Fruit fly (Drosophila melanogaster) whole organism, embryonic: ENCODE results near the gene CG33288.

ENCODE experiments used
- Bteb2 ChIP-seq: fragments of 200-800 bp; sonication (Bioruptor generic); optimal IDR thresholded peaks from 2 replicates; lab custom pipeline; 2016; ENCODE audit warnings: missing biosample characterization, missing genetic modification characterization
- CG1024 ChIP-seq: fragments of 200-800 bp; sonication (Bioruptor generic); IDR thresholded peaks from 2 replicates; pipeline ENCODE4 v1.3.6; 2022; ENCODE audit warnings: missing biosample characterization, missing genetic modification characterization
- CG10431 ChIP-seq: fragments of 200-800 bp; sonication (Bioruptor generic); optimal IDR thresholded peaks from 3 replicates; lab custom pipeline; 2018; ENCODE audit warnings: missing biosample characterization, mild to moderate bottlenecking, missing genetic modification characterization
- CG10959 ChIP-seq: fragments of 200-800 bp; sonication (Bioruptor generic); IDR thresholded peaks from 2 replicates; pipeline ENCODE4 v1.3.6; 2022; ENCODE audit warnings: missing biosample characterization, missing genetic modification characterization
- CG10979 ChIP-seq: fragments of 200-800 bp; sonication (Bioruptor generic); optimal IDR thresholded peaks from 2 replicates; lab custom pipeline; 2018; ENCODE audit warnings: missing biosample characterization, mild to moderate bottlenecking, missing genetic modification characterization, moderate library complexity
- CG11398 ChIP-seq: fragments of 200-800 bp; sonication (Bioruptor generic); optimal IDR thresholded peaks from 2 replicates; lab custom pipeline; 2016; ENCODE audit warnings: missing biosample characterization, missing genetic modification characterization
- CG11456 ChIP-seq: fragments of 200-800 bp; sonication (Bioruptor generic); IDR thresholded peaks from 3 replicates; pipeline ENCODE4 v1.3.6; 2022; ENCODE audit warnings: missing biosample characterization, missing genetic modification characterization
- CG11695 ChIP-seq: fragments of 200-800 bp; sonication (Bioruptor generic); IDR thresholded peaks from 3 replicates; pipeline ENCODE4 v1.3.6; 2022; ENCODE audit warnings: missing biosample characterization, missing genetic modification characterization
- CG12744 ChIP-seq: fragments of 200-800 bp; sonication (Bioruptor generic); optimal IDR thresholded peaks from 2 replicates; lab custom pipeline; 2016; ENCODE audit warnings: missing biosample characterization, missing genetic modification characterization
- CG12769 ChIP-seq: fragments of 200-800 bp; sonication (Bioruptor generic); optimal IDR thresholded peaks from 2 replicates; lab custom pipeline; 2019; ENCODE audit warnings: missing biosample characterization, mild to moderate bottlenecking, missing genetic modification characterization, moderate library complexity
- CG15011 ChIP-seq: fragments of 200-800 bp; sonication (Bioruptor generic); optimal IDR thresholded peaks from 3 replicates; lab custom pipeline; 2018; ENCODE audit warnings: missing biosample characterization, mild to moderate bottlenecking, missing genetic modification characterization
- CG15601 ChIP-seq: fragments of 200-800 bp; sonication (Bioruptor generic); optimal IDR thresholded peaks from 3 replicates; lab custom pipeline; 2019; ENCODE audit warnings: missing biosample characterization, mild to moderate bottlenecking, missing genetic modification characterization, moderate library complexity
- CG16863 ChIP-seq: fragments of 200-800 bp; sonication (Bioruptor generic); optimal IDR thresholded peaks from 3 replicates; lab custom pipeline; 2016; ENCODE audit warnings: missing biosample characterization, missing genetic modification characterization
- CG1792 ChIP-seq: fragments of 200-800 bp; sonication (Bioruptor generic); optimal IDR thresholded peaks from 2 replicates; lab custom pipeline; 2016; ENCODE audit warnings: missing biosample characterization, missing genetic modification characterization
- CG31441 ChIP-seq: fragments of 200-800 bp; sonication (Bioruptor generic); IDR thresholded peaks from 2 replicates; pipeline ENCODE4 v1.3.6; 2022; ENCODE audit warnings: missing biosample characterization, missing genetic modification characterization
- CG3726 ChIP-seq: fragments of 200-800 bp; sonication (Bioruptor generic); IDR thresholded peaks from 3 replicates; pipeline ENCODE4, ENCODE4 v1.3.6; 2022; ENCODE audit warnings: missing biosample characterization, missing genetic modification characterization
- CG5953 ChIP-seq: fragments of 200-800 bp; sonication (Bioruptor generic); IDR thresholded peaks from 2 replicates; pipeline ENCODE4 v1.3.6; 2022; ENCODE audit warnings: missing biosample characterization, missing genetic modification characterization
- CG6272 ChIP-seq: fragments of 200-800 bp; sonication (Bioruptor generic); IDR thresholded peaks from 2 replicates; pipeline ENCODE4 v1.3.6; 2022; ENCODE audit warnings: missing biosample characterization, missing genetic modification characterization
- CG7928 ChIP-seq: fragments of 200-800 bp; sonication (Bioruptor generic); optimal IDR thresholded peaks from 2 replicates; lab custom pipeline; 2017; ENCODE audit warnings: missing biosample characterization, mild to moderate bottlenecking, missing genetic modification characterization
- CG7963 ChIP-seq: fragments of 200-800 bp; sonication (Bioruptor generic); IDR thresholded peaks from 3 replicates; pipeline ENCODE4 v1.3.6; 2022; ENCODE audit warnings: missing biosample characterization, missing genetic modification characterization; ENCODE audit not compliant: partially characterized antibody
- Dip2 ChIP-seq: fragments of 200-800 bp; sonication (Bioruptor generic); IDR thresholded peaks from 2 replicates; pipeline ENCODE4 v1.3.6; 2022; ENCODE audit warnings: missing biosample characterization, missing genetic modification characterization
- E2f1 ChIP-seq: fragments of 200-800 bp; sonication (Bioruptor generic); IDR thresholded peaks from 2 replicates; pipeline ENCODE4 v1.3.6; 2022; ENCODE audit warnings: missing biosample characterization, missing genetic modification characterization
- HHEX ChIP-seq: fragments of 200-800 bp; sonication (Bioruptor generic); optimal IDR thresholded peaks from 3 replicates; lab custom pipeline; 2017; ENCODE audit warnings: missing biosample characterization, mild to moderate bottlenecking, missing genetic modification characterization, missing genetic modification reagents
- HLH4C ChIP-seq: fragments of 200-800 bp; sonication (Bioruptor generic); IDR thresholded peaks from 3 replicates; pipeline ENCODE4 v1.3.6; 2022; ENCODE audit warnings: missing biosample characterization, missing genetic modification characterization; ENCODE audit not compliant: partially characterized antibody
- Hand ChIP-seq: fragments of 200-800 bp; sonication (Bioruptor generic); optimal IDR thresholded peaks from 2 replicates; lab custom pipeline; 2017; ENCODE audit warnings: mild to moderate bottlenecking, missing biosample characterization, missing genetic modification reagents, missing genetic modification characterization
- MESR4 ChIP-seq: fragments of 200-800 bp; sonication (Bioruptor generic); optimal IDR thresholded peaks from 2 replicates; lab custom pipeline; 2018; ENCODE audit warnings: missing biosample characterization, mild to moderate bottlenecking, missing genetic modification characterization, moderate library complexity
- Med ChIP-seq: fragments of 200-800 bp; sonication (Bioruptor generic); peaks from one replicate; lab custom pipeline; 2016; ENCODE audit warnings: missing biosample characterization, missing genetic modification characterization, mild to moderate bottlenecking, inconsistent platforms, moderate library complexity
- NFAT ChIP-seq: fragments of 200-800 bp; sonication (Bioruptor generic); IDR thresholded peaks from 2 replicates; pipeline ENCODE4 v1.3.6; 2022; ENCODE audit warnings: missing biosample characterization, missing genetic modification characterization
- Ptx1 ChIP-seq: fragments of 200-800 bp; sonication (Bioruptor generic); IDR thresholded peaks from 2 replicates; pipeline ENCODE4 v1.3.6; 2022; ENCODE audit warnings: missing biosample characterization, missing genetic modification characterization
- Usf ChIP-seq: fragments of 200-800 bp; sonication (Bioruptor generic); optimal IDR thresholded peaks from 2 replicates; lab custom pipeline; 2017; ENCODE audit warnings: missing genotype, missing biosample characterization, missing genetic modification characterization
- aop ChIP-seq: fragments of 200-800 bp; sonication (Bioruptor generic); IDR thresholded peaks from 2 replicates; pipeline ENCODE4 v1.3.6; 2022; ENCODE audit warnings: missing biosample characterization, missing genetic modification characterization
- ase ChIP-seq: fragments of 200-800 bp; sonication (Bioruptor generic); IDR thresholded peaks from 3 replicates; pipeline ENCODE4 v1.3.6; 2022; ENCODE audit warnings: missing biosample characterization, missing genetic modification characterization
- cato ChIP-seq: fragments of 200-800 bp; sonication (Bioruptor generic); optimal IDR thresholded peaks from 2 replicates; lab custom pipeline; 2016; ENCODE audit warnings: missing biosample characterization, missing genetic modification characterization, borderline replicate concordance
- danr ChIP-seq: fragments of 200-800 bp; sonication (Bioruptor generic); IDR thresholded peaks from 2 replicates; pipeline ENCODE4 v1.3.6; 2022; ENCODE audit warnings: missing biosample characterization, missing genetic modification characterization
- dimm ChIP-seq: fragments of 200-800 bp; sonication (Bioruptor generic); IDR thresholded peaks from 2 replicates; pipeline ENCODE4 v1.3.6; 2022; ENCODE audit warnings: missing biosample characterization, missing genetic modification characterization
- dmrt11E ChIP-seq: fragments of 200-800 bp; sonication (Bioruptor generic); optimal IDR thresholded peaks from 3 replicates; lab custom pipeline; 2018; ENCODE audit warnings: missing biosample characterization, mild to moderate bottlenecking, missing genetic modification characterization, moderate library complexity
- eve ChIP-seq, 2 experiments: fragments of >200 bp; optimal IDR thresholded peaks; 2 replicates each; lab custom pipeline; 2017; ENCODE audit warnings: missing biosample characterization in 2 of 2, missing genetic modification characterization in 2 of 2
- exex ChIP-seq: fragments of 200-800 bp; sonication (Bioruptor generic); optimal IDR thresholded peaks from 4 replicates; lab custom pipeline; 2018; ENCODE audit warnings: missing biosample characterization, mild to moderate bottlenecking, missing genetic modification characterization, moderate library complexity
- grau ChIP-seq: fragments of 200-800 bp; optimal IDR thresholded peaks from 3 replicates; lab custom pipeline; 2019; ENCODE audit warnings: missing biosample characterization, mild to moderate bottlenecking, missing genetic modification characterization, moderate library complexity
- maf-S ChIP-seq: fragments of 200-800 bp; sonication (Bioruptor generic); optimal IDR thresholded peaks from 2 replicates; lab custom pipeline; 2016; ENCODE audit warnings: missing biosample characterization, missing genetic modification characterization
- pan ChIP-seq, 4 experiments: fragments of >200 bp in 3 of 4; fragments of 200-800 bp in 1 of 4; sonication (Bioruptor generic) in 1 of 4; optimal IDR thresholded peaks in 3 of 4; IDR thresholded peaks in 1 of 4; 2 replicates each; pipeline versions ENCODE4 v1.3.6 to Lab custom; 2017 to 2022; ENCODE audit warnings: missing biosample characterization in 2 of 4, missing genetic modification characterization in 2 of 4, mixed read lengths in 1 of 4
- peb ChIP-seq: fragments of 200-800 bp; sonication (Bioruptor generic); IDR thresholded peaks from 2 replicates; pipeline ENCODE4 v1.3.6; 2022; ENCODE audit warnings: missing biosample characterization, missing genetic modification characterization
- phol ChIP-seq: fragments of 200-800 bp; sonication (Bioruptor generic); optimal IDR thresholded peaks from 3 replicates; lab custom pipeline; 2018; ENCODE audit warnings: missing biosample characterization, mild to moderate bottlenecking, missing genetic modification characterization, moderate library complexity
- pnt ChIP-seq: fragments of 200-800 bp; sonication (Bioruptor generic); optimal IDR thresholded peaks from 3 replicates; lab custom pipeline; 2016; ENCODE audit warnings: missing biosample characterization, missing genetic modification characterization
- psq ChIP-seq: fragments of 200-800 bp; sonication (Bioruptor generic); optimal IDR thresholded peaks from 2 replicates; lab custom pipeline; 2017; ENCODE audit warnings: missing biosample characterization, missing genetic modification characterization
- ro ChIP-seq: fragments of 200-800 bp; sonication (Bioruptor generic); IDR thresholded peaks from 2 replicates; pipeline ENCODE4 v1.3.6; 2022; ENCODE audit warnings: missing biosample characterization, missing genetic modification characterization
- ttk ChIP-seq: fragments of 200-800 bp; sonication (Bioruptor generic); IDR thresholded peaks from 2 replicates; pipeline ENCODE4 v2.1.2; 2022; ENCODE audit warnings: missing biosample characterization, missing genetic modification characterization
- vnd ChIP-seq: fragments of 200-800 bp; sonication (Bioruptor generic); IDR thresholded peaks from 3 replicates; pipeline ENCODE4 v1.3.6; 2022; ENCODE audit warnings: missing biosample characterization, missing genetic modification characterization; ENCODE audit not compliant: partially characterized antibody
- zen2 ChIP-seq: fragments of 200-800 bp; sonication (Bioruptor generic); IDR thresholded peaks from 3 replicates; pipeline ENCODE4 v1.3.6; 2022; ENCODE audit warnings: missing biosample characterization, missing genetic modification characterization; ENCODE audit not compliant: partially characterized antibody

The CG33288 gene

DNA sequence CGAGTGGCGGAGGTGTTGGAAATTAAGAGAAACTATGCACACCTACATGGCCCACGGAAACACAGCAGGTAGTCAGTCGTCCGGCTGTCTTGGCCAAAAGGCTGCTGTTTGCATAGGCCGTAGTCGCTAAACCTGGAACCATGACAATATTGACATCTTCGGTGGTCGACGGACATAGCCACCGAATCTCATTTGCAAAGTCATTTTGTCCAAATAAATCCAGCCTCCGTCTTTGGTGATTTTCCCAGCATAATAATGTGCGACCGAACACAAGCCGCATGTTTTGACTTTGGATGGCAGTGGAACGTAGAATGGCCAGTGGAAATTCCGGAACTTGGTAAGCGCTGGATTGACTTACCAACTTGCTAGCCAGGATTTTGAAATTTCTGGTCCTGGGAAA is 21.7 kb downstream of the CG33288 start (continued):
- TF ChIP-seq aop = no peak
- TF ChIP-seq E2f1 (GFP tag; lab: Robert Waterston, UW) = no peak
- TF ChIP-seq eve (GFP tag; optimal IDR thresholded peaks at IDR 0.05; lab: Kevin White, UChicago) = no peak
- no peak for TF ChIP-seq CG12744

DNA sequence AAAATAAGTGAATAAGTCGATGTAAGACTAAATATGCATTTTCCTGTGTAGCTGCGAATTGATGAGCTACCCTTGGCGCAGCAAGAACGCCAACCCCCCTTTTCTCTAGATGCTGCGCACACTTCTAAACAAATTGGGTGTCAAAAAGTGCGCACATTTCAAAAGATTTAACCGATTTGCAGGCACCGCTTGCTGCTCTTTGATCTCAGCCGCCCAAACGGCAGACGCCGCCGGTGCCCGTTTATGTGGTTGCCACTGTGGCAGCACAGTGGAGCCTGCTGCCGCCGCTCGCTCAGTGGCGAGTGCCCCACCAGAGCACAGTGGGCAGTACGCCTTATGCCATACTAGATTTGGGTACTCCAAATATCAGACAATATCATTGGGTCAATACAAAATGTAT is 22.9 kb downstream of the CG33288 start:
- no peak for TF ChIP-seq CG10979 (tag; lab: Kevin White, UChicago)
- TF ChIP-seq CG1792 (GFP tag; lab: Kevin White, UChicago) = no peak
- no peak for TF ChIP-seq Bteb2
- peak; percentile 39; the same call in 1 of the 3 replicates for TF ChIP-seq CG11695 (GFP tag; lab: Robert Waterston, UW)
- TF ChIP-seq CG12744 = no peak
- peak; percentile 16; the same call in 1 of the 3 replicates for TF ChIP-seq ase (GFP tag; lab: Robert Waterston, UW)
- TF ChIP-seq Ptx1 (GFP tag; lab: Robert Waterston, UW) = no peak
- TF ChIP-seq NFAT = 0 out of 2 replicates have a peak, but pooled peaks have one; percentile 20
- TF ChIP-seq CG10959 (GFP tag; lab: Robert Waterston, UW) = no peak
- no peak for TF ChIP-seq pan (optimal IDR thresholded peaks at IDR 0.05; lab: Kevin White, UChicago)
- peak in 1 of 2 experiments; percentile 66 for TF ChIP-seq pan (GFP tag; optimal IDR thresholded peaks at IDR 0.05 in 1 of 2, IDR thresholded peaks at IDR 0.05 in 1 of 2)
- peak; percentile 15 for TF ChIP-seq Med (GFP tag; lab: Kevin White, UChicago)
- TF ChIP-seq CG31441 = no peak
- peak; percentile 59; the same call in 1 of the 3 replicates for TF ChIP-seq CG11456
- no peak for TF ChIP-seq CG12769 (tag; lab: Kevin White, UChicago)
- TF ChIP-seq zen2 = 0 out of 3 replicates have a peak, but pooled peaks have one; percentile 9
- TF ChIP-seq grau (tag; lab: Kevin White, UChicago) = peak; percentile 37
- TF ChIP-seq MESR4 = no peak
- no peak for TF ChIP-seq CG3726

DNA sequence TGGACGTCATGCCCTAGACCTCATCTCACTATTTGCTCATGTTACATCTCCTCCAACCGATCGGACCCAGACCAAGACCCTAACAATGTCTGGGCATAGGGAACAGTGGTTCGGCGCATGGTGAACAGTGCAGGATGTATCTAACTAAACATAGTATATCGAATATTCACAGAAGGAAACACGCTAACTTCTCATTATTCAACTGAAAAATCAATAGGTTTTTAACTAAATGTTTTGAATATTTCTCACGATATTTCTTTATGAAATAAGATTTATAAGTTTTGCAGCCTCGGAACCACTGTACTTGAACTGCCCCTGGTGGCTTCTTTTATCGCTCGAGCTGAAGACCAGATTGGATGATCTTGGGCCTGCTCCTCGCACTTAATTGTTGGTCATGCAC is 26.0 kb downstream of the CG33288 start:
- TF ChIP-seq CG16863 (GFP tag; lab: Kevin White, UChicago) = peak; percentile 54
- TF ChIP-seq Dip2 = no peak
- TF ChIP-seq cato (GFP tag; lab: Kevin White, UChicago) = peak; percentile 17
- TF ChIP-seq CG7928 = no peak
- TF ChIP-seq CG11398 (GFP tag; lab: Kevin White, UChicago) = no peak
- TF ChIP-seq dmrt11E (tag; lab: Kevin White, UChicago) = peak; percentile 86
- TF ChIP-seq HHEX (GFP tag; lab: Kevin White, UChicago) = no peak
- no peak for TF ChIP-seq vnd (GFP tag; lab: Robert Waterston, UW)
- TF ChIP-seq Hand (GFP tag; lab: Kevin White, UChicago) = no peak
- TF ChIP-seq maf-S = no peak
- TF ChIP-seq psq = no peak
- TF ChIP-seq dimm (GFP tag; lab: Robert Waterston, UW) = no peak
- TF ChIP-seq HLH4C (GFP tag; lab: Robert Waterston, UW) = no peak
- no peak for TF ChIP-seq CG10431
- no peak for TF ChIP-seq CG5953 (GFP tag; lab: Robert Waterston, UW)
- peak; percentile 60 for TF ChIP-seq Usf (GFP tag; lab: Kevin White, UChicago)
- TF ChIP-seq CG7963 (GFP tag; lab: Robert Waterston, UW) = no peak
- TF ChIP-seq CG15011 (GFP tag; lab: Kevin White, UChicago) = no peak
- TF ChIP-seq CG6272 (GFP tag; lab: Robert Waterston, UW) = peak; percentile 29; the same call in 1 of the 2 replicates
- TF ChIP-seq CG15601 = peak; percentile 50
- TF ChIP-seq exex (tag; lab: Kevin White, UChicago) = no peak
- TF ChIP-seq peb (GFP tag; lab: Robert Waterston, UW) = peak; percentile 34; the same call in 1 of the 2 replicates
- 0 out of 2 replicates have a peak, but pooled peaks have one; percentile 37 for TF ChIP-seq ttk (GFP tag; lab: Robert Waterston, UW)
- peak; percentile 68 for TF ChIP-seq phol (tag; lab: Kevin White, UChicago)
- no peak for TF ChIP-seq CG1024 (GFP tag; lab: Robert Waterston, UW)
- no peak for TF ChIP-seq danr (GFP tag; lab: Robert Waterston, UW)
- no peak for TF ChIP-seq ro (GFP tag; lab: Robert Waterston, UW)
- peak; percentile 65 for TF ChIP-seq pnt (GFP tag; lab: Kevin White, UChicago)
